Worm (Caenorhabditis elegans) whole organism, L4 larva: Measurements from ENCODE around the gene F21D5.5.

Source experiments
- F44E2.7 ChIP-seq: fragments of 200-800 bp; sonication (Bioruptor generic); IDR thresholded peaks from 2 replicates; pipeline ENCODE4 v2.1.2; 2022; ENCODE audit warnings: missing genetic modification characterization, missing compliant biosample characterization
- F49E8.2 ChIP-seq: sonication (generic microtip); optimal IDR thresholded peaks from 2 replicates; lab custom pipeline; 2016; ENCODE audit warnings: missing compliant biosample characterization, mild to moderate bottlenecking, missing genetic modification characterization, borderline replicate concordance
- T26A8.4 ChIP-seq: fragments of 200-800 bp; sonication (Bioruptor generic); IDR thresholded peaks from 2 replicates; pipeline ENCODE4 v1.3.6; 2022; ENCODE audit warnings: missing genetic modification characterization, missing compliant biosample characterization
- Y48G9A.11 ChIP-seq: fragments of 200-800 bp; sonication (Bioruptor generic); IDR thresholded peaks from 2 replicates; pipeline ENCODE4 v1.3.6; 2022; ENCODE audit warnings: missing genetic modification reagents, missing genetic modification characterization, missing compliant biosample characterization
- ZK337.2 ChIP-seq: fragments of 200-800 bp; sonication (Bioruptor generic); IDR thresholded peaks from 2 replicates; pipeline ENCODE4 v1.3.6; 2022; ENCODE audit warnings: missing genetic modification reagents, missing genetic modification characterization, missing compliant biosample characterization
- aha-1 ChIP-seq: fragments of 150-350 bp; peaks from one replicate; lab custom pipeline; 2014; ENCODE audit warnings: missing biosample characterization, missing genetic modification characterization
- ceh-20 ChIP-seq: fragments of 200-800 bp; sonication (Bioruptor generic); IDR thresholded peaks from 2 replicates; pipeline ENCODE4 v1.3.6; 2022; ENCODE audit warnings: missing genetic modification reagents, missing genetic modification characterization, missing compliant biosample characterization
- ctbp-1 ChIP-seq: fragments of 200-800 bp; sonication (Bioruptor generic); IDR thresholded peaks from 2 replicates; pipeline ENCODE4 v1.3.6; 2022; ENCODE audit warnings: missing genetic modification reagents, missing genetic modification characterization, missing compliant biosample characterization
- daf-16 ChIP-seq, 3 experiments: sonication (generic microtip); optimal IDR thresholded peaks; 2 replicates each; lab custom pipeline; 2016 to 2017; ENCODE audit warnings: missing genetic modification characterization in 3 of 3, missing genetic modification reagents in 3 of 3, mild to moderate bottlenecking in 2 of 3, missing compliant biosample characterization in 2 of 3, missing biosample characterization in 1 of 3, moderate library complexity in 1 of 3
- dmd-8 ChIP-seq: fragments of 200-800 bp; sonication (Bioruptor generic); IDR thresholded peaks from 2 replicates; pipeline ENCODE4 v1.3.6; 2022; ENCODE audit warnings: missing genetic modification characterization, missing compliant biosample characterization
- dve-1 ChIP-seq: sonication (generic microtip); optimal IDR thresholded peaks from 2 replicates; lab custom pipeline; 2017; ENCODE audit warnings: antibody characterized with exemption, mild to moderate bottlenecking, missing genetic modification characterization, missing compliant biosample characterization; ENCODE audit not compliant: insufficient read depth
- egl-27 ChIP-seq: sonication (generic microtip); optimal IDR thresholded peaks from 3 replicates; lab custom pipeline; 2017; ENCODE audit warnings: missing biosample characterization, missing genetic modification reagents, missing genetic modification characterization
- fkh-10 ChIP-seq: fragments of 150-350 bp; optimal IDR thresholded peaks from 2 replicates; lab custom pipeline; 2014; ENCODE audit warnings: missing biosample characterization, missing genetic modification reagents, missing genetic modification characterization
- hif-1 ChIP-seq, 2 experiments: sonication (generic microtip); optimal IDR thresholded peaks; 2 replicates each; lab custom pipeline; 2016 to 2017; ENCODE audit warnings: missing compliant biosample characterization in 2 of 2, missing genetic modification characterization in 2 of 2, missing genetic modification reagents in 2 of 2, missing genotype in 2 of 2, mild to moderate bottlenecking in 1 of 2
- lim-7 ChIP-seq: fragments of 200-800 bp; sonication (Bioruptor generic); IDR thresholded peaks from 2 replicates; pipeline ENCODE4 v1.3.6; 2022; ENCODE audit warnings: missing genetic modification characterization, missing compliant biosample characterization
- lin-38 ChIP-seq: fragments of 200-800 bp; sonication (Bioruptor generic); IDR thresholded peaks from 2 replicates; pipeline ENCODE4 v1.3.6; 2022; ENCODE audit warnings: missing genetic modification reagents, missing genetic modification characterization, missing compliant biosample characterization
- lsy-2 ChIP-seq, 2 experiments: fragments of 150-350 bp in 1 of 2; sonication (generic microtip) in 1 of 2; optimal IDR thresholded peaks; 2 replicates each; lab custom pipeline; 2014 to 2017; ENCODE audit warnings: missing biosample characterization in 2 of 2, missing genetic modification characterization in 2 of 2
- madf-5 ChIP-seq, 2 experiments: fragments of 200-800 bp; sonication (Bioruptor generic); IDR thresholded peaks; 2 replicates each; pipeline ENCODE4 v1.3.6; 2022; ENCODE audit warnings: missing compliant biosample characterization in 2 of 2, missing genetic modification characterization in 2 of 2
- mdt-29 ChIP-seq: fragments of 200-800 bp; sonication (Bioruptor generic); IDR thresholded peaks from 2 replicates; pipeline ENCODE4 v1.3.6; 2022; ENCODE audit warnings: missing genetic modification reagents, missing genetic modification characterization, missing compliant biosample characterization
- mep-1 ChIP-seq: fragments of 150-350 bp; sonication (generic microtip); optimal IDR thresholded peaks from 3 replicates; lab custom pipeline; 2014; ENCODE audit warnings: missing biosample characterization, missing genetic modification characterization
- mes-2 ChIP-seq: sonication (generic microtip); optimal IDR thresholded peaks from 2 replicates; lab custom pipeline; 2016; ENCODE audit warnings: missing genotype, mild to moderate bottlenecking, missing genetic modification characterization, missing compliant biosample characterization; ENCODE audit not compliant: poor library complexity, severe bottlenecking
- nhr-10 ChIP-seq: fragments of 150-350 bp; optimal IDR thresholded peaks from 2 replicates; lab custom pipeline; 2014; ENCODE audit warnings: missing biosample characterization, missing genetic modification characterization
- nhr-11 ChIP-seq: fragments of 150-350 bp; optimal IDR thresholded peaks from 2 replicates; lab custom pipeline; 2014; ENCODE audit warnings: missing biosample characterization, missing genetic modification characterization
- nhr-25 ChIP-seq: sonication (generic microtip); optimal IDR thresholded peaks from 2 replicates; lab custom pipeline; 2017; ENCODE audit warnings: missing genetic modification characterization, mild to moderate bottlenecking, missing compliant biosample characterization, antibody characterized with exemption, moderate library complexity, borderline replicate concordance; ENCODE audit not compliant: insufficient read depth
- nhr-41 ChIP-seq: fragments of 200-800 bp; sonication (Bioruptor generic); IDR thresholded peaks from 2 replicates; pipeline ENCODE4 v1.3.6; 2022; ENCODE audit warnings: missing genetic modification reagents, missing genetic modification characterization, missing compliant biosample characterization
- nhr-48 ChIP-seq: sonication (generic microtip); optimal IDR thresholded peaks from 2 replicates; lab custom pipeline; 2016; ENCODE audit warnings: mild to moderate bottlenecking, missing genetic modification characterization, missing compliant biosample characterization
- nhr-6 ChIP-seq: fragments of 150-350 bp; optimal IDR thresholded peaks from 2 replicates; lab custom pipeline; 2014; ENCODE audit warnings: missing biosample characterization, missing genetic modification characterization
- nhr-77 ChIP-seq: fragments of 150-350 bp; optimal IDR thresholded peaks from 2 replicates; lab custom pipeline; 2014; ENCODE audit warnings: missing biosample characterization, missing genetic modification characterization
- pha-4 ChIP-seq, 2 experiments: fragments of 150-350 bp in 1 of 2; fragments of 200-800 bp in 1 of 2; sonication (Bioruptor generic) in 1 of 2; IDR thresholded peaks in 1 of 2; optimal IDR thresholded peaks in 1 of 2; 2 replicates each; pipeline versions ENCODE4 v1.3.6 to Lab custom; 2014 to 2022; ENCODE audit warnings: missing genetic modification characterization in 2 of 2, missing genetic modification reagents in 2 of 2, missing biosample characterization in 1 of 2, missing compliant biosample characterization in 1 of 2
- php-3 ChIP-seq: fragments of 200-800 bp; sonication (Bioruptor generic); IDR thresholded peaks from 2 replicates; pipeline ENCODE4 v1.3.6; 2022; ENCODE audit warnings: missing genetic modification reagents, missing genetic modification characterization, missing compliant biosample characterization
- sdz-12 ChIP-seq: fragments of 200-800 bp; sonication (Bioruptor generic); optimal IDR thresholded peaks from 2 replicates; lab custom pipeline; 2018; ENCODE audit warnings: mild to moderate bottlenecking, missing genetic modification characterization, missing compliant biosample characterization
- snpc-1.2 ChIP-seq: fragments of 200-800 bp; sonication (Bioruptor generic); IDR thresholded peaks from 2 replicates; pipeline ENCODE4 v1.3.6; 2022; ENCODE audit warnings: missing genetic modification reagents, missing genetic modification characterization, missing compliant biosample characterization
- snpc-4 ChIP-seq: fragments of 150-350 bp; optimal IDR thresholded peaks from 2 replicates; lab custom pipeline; 2014; ENCODE audit warnings: missing biosample characterization, missing genetic modification characterization
- spr-3 ChIP-seq: fragments of 200-800 bp; sonication (Bioruptor generic); optimal IDR thresholded peaks from 2 replicates; lab custom pipeline; 2018; ENCODE audit warnings: mild to moderate bottlenecking, missing genetic modification characterization, missing compliant biosample characterization
- unc-39 ChIP-seq: sonication (generic microtip); optimal IDR thresholded peaks from 2 replicates; lab custom pipeline; 2017; ENCODE audit warnings: missing biosample characterization, missing genetic modification characterization
- zag-1 ChIP-seq: fragments of 150-350 bp; optimal IDR thresholded peaks from 2 replicates; lab custom pipeline; 2014; ENCODE audit warnings: missing biosample characterization, missing genetic modification characterization
- zip-11 ChIP-seq: fragments of 200-800 bp; sonication (Bioruptor generic); IDR thresholded peaks from 2 replicates; pipeline ENCODE4 v1.3.6; 2022; ENCODE audit warnings: missing genetic modification characterization, missing compliant biosample characterization

F21D5.5 gene

ce11 chrIV:8743654-8744332, 4.6 kb upstream of the F21D5.5 start, which contains the start of gene F21D5.7 (continued):
- TF ChIP-seq lsy-2 (tag; optimal IDR thresholded peaks at IDR 0.05; lab: Kevin White, UChicago), result peak in 1 of 2 experiments; percentile 90
- no peak for TF ChIP-seq Y48G9A.11 (GFP tag; lab: Robert Waterston, UW)
- TF ChIP-seq nhr-77 (tag; lab: Kevin White, UChicago), result peak; percentile 58
- peak; percentile 80 for TF ChIP-seq mep-1
- no peak for TF ChIP-seq F49E8.2 (tag; lab: Kevin White, UChicago)
- no peak for TF ChIP-seq unc-39 (tag; lab: Kevin White, UChicago)
- peak in 1 of 2 experiments; percentile 44 for TF ChIP-seq hif-1 (tag; optimal IDR thresholded peaks at IDR 0.05; lab: Kevin White, UChicago)
- peak; percentile 76 for TF ChIP-seq aha-1 (tag; lab: Kevin White, UChicago)
- TF ChIP-seq nhr-10 (tag; lab: Kevin White, UChicago), result no peak
- no peak for TF ChIP-seq egl-27
- no peak for TF ChIP-seq nhr-41
- TF ChIP-seq daf-16 (GFP tag; optimal IDR thresholded peaks at IDR 0.05; lab: Kevin White, UChicago), result peak in 1 of 2 experiments; percentile 34
- peak; percentile 70 for TF ChIP-seq daf-16 (tag; optimal IDR thresholded peaks at IDR 0.05; lab: Kevin White, UChicago)
- no peak for TF ChIP-seq madf-5 (GFP tag; IDR thresholded peaks at IDR 0.05; lab: Robert Waterston, UW)
- TF ChIP-seq pha-4 (GFP tag; IDR thresholded peaks at IDR 0.05; lab: Robert Waterston, UW), result peak; percentile 52; the same call in 1 of the 2 replicates
- TF ChIP-seq pha-4 (tag; optimal IDR thresholded peaks at IDR 0.05; lab: Kevin White, UChicago), result peak; percentile 80
- TF ChIP-seq dve-1 (tag; lab: Kevin White, UChicago), result peak; percentile 91
- no peak for TF ChIP-seq lim-7
- no peak for TF ChIP-seq nhr-25 (tag; lab: Kevin White, UChicago)
- TF ChIP-seq mes-2 (tag; lab: Kevin White, UChicago), result peak; percentile 76
- peak; percentile 53; the same call in 1 of the 2 replicates for TF ChIP-seq snpc-1.2 (GFP tag; lab: Robert Waterston, UW)
- peak; percentile 12 for TF ChIP-seq nhr-11 (tag; lab: Kevin White, UChicago)
- TF ChIP-seq ZK337.2 (GFP tag; lab: Robert Waterston, UW), result no peak
- no peak for TF ChIP-seq dmd-8 (GFP tag; lab: Robert Waterston, UW)
- peak; percentile 80 for TF ChIP-seq php-3 (GFP tag; lab: Robert Waterston, UW)
- no peak for TF ChIP-seq sdz-12 (GFP tag; lab: Kevin White, UChicago)
- TF ChIP-seq, all 104 proteins: peak for 37

ce11 chrIV:8740952-8741438, 1.8 kb upstream of the F21D5.5 start, which contains the start of gene F21D5.6:
TSS of gene F21D5.6 (minus strand) at chrIV:8741388.
- no peak for TF ChIP-seq zip-11 (GFP tag; lab: Robert Waterston, UW)
- TF ChIP-seq sdz-12 (GFP tag; lab: Kevin White, UChicago), result no peak
- no peak for TF ChIP-seq ctbp-1 (GFP tag; lab: Robert Waterston, UW)
- TF ChIP-seq daf-16 (GFP tag; optimal IDR thresholded peaks at IDR 0.05; lab: Kevin White, UChicago), result no peak
- peak; percentile 27 for TF ChIP-seq daf-16 (tag; optimal IDR thresholded peaks at IDR 0.05; lab: Kevin White, UChicago)
- TF ChIP-seq dmd-8 (GFP tag; lab: Robert Waterston, UW), result no peak
- TF ChIP-seq nhr-48 (tag; lab: Kevin White, UChicago), result no peak
- TF ChIP-seq dve-1 (tag; lab: Kevin White, UChicago), result peak; percentile 18
- no peak for TF ChIP-seq madf-5 (GFP tag; IDR thresholded peaks at IDR 0.05; lab: Robert Waterston, UW)
- peak; percentile 66; the same call in 1 of the 2 replicates for TF ChIP-seq T26A8.4 (GFP tag; lab: Robert Waterston, UW)
- TF ChIP-seq mep-1, result peak; percentile 9
- TF ChIP-seq aha-1 (tag; lab: Kevin White, UChicago), result peak; percentile 65
- TF ChIP-seq lin-38 (GFP tag; lab: Robert Waterston, UW), result peak; percentile 30; the same call in 1 of the 2 replicates
- TF ChIP-seq nhr-6 (tag; lab: Kevin White, UChicago), result no peak
- no peak for TF ChIP-seq mdt-29 (GFP tag; lab: Robert Waterston, UW)

ce11 chrIV:8739926-8740325, 732 bp upstream of the F21D5.5 start, which contains the start of gene mrps-33:
TSS of gene mrps-33 (minus strand) at chrIV:8740026.
- no peak for TF ChIP-seq spr-3
- TF ChIP-seq Y48G9A.11 (GFP tag; lab: Robert Waterston, UW), result no peak
- TF ChIP-seq fkh-10, result no peak
- TF ChIP-seq nhr-41, result no peak
- no peak for TF ChIP-seq nhr-11 (tag; lab: Kevin White, UChicago)
- TF ChIP-seq snpc-1.2 (GFP tag; lab: Robert Waterston, UW), result no peak
- no peak for TF ChIP-seq F44E2.7
- TF ChIP-seq ceh-20 (GFP tag; lab: Robert Waterston, UW), result no peak
- TF ChIP-seq snpc-4 (tag; lab: Kevin White, UChicago), result no peak
- TF ChIP-seq php-3 (GFP tag; lab: Robert Waterston, UW), result no peak
- TF ChIP-seq nhr-77 (tag; lab: Kevin White, UChicago), result no peak
- TF ChIP-seq dve-1 (tag; lab: Kevin White, UChicago), result no peak
- no peak for TF ChIP-seq aha-1 (tag; lab: Kevin White, UChicago)
- no peak for TF ChIP-seq zag-1 (tag; lab: Kevin White, UChicago)
- TF ChIP-seq, all 104 proteins: peak for 0
